Comparison of ENCODE assay signal across 2 fruit fly cellular contexts in the genomic region with DNA sequence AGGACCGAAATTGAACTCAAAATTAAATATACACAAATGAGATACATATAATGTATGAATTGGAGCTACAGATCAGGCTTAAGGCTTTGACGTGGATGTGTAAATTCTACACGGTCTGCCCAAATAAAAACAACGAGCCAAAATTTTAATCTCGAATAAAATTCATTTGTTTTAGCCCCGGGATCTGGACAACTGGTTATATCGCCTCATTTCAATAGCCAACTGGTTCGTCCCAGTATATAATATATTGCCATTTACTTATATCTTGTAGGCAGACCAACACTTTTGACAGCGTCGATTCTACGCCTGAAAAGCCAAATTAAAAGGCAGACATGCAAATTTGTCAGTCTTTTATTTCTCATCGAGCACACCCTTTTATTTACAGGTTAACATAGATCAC.
TF ChIP-seq lines count a peak whose summit lies in the region.

No protein-coding gene starts in this region.

- TF ChIP-seq CTCF in whole organism, embryonic (GFP tag; optimal IDR thresholded peaks at IDR 0.05; lab: Kevin White, UChicago) = no peak

TF ChIP-seq in whole organism, embryonic, 481 proteins besides CTCF, POLR2A, EP300 and RAD21:
- TF ChIP-seq CG13894 (tag; optimal IDR thresholded peaks at IDR 0.05; lab: Kevin White, UChicago) (peak; percentile 82), chinmo (GFP tag; IDR thresholded peaks at IDR 0.05; lab: Robert Waterston, UW; ENCODE audit: partially characterized antibody) (peak; percentile 68; the same call in 1 of the 4 replicates), bowl (GFP tag; IDR thresholded peaks at IDR 0.05; lab: Robert Waterston, UW) (no peak), schlank (tag; optimal IDR thresholded peaks at IDR 0.05; lab: Kevin White, UChicago) (no peak), abd-A (tag; optimal IDR thresholded peaks at IDR 0.05; lab: Kevin White, UChicago) (peak; percentile 67)
TF ChIP-seq in whole organism, embryonic: peak in this region for 3.

TF ChIP-seq in whole organism, prepupa, 60 proteins besides CTCF, POLR2A, EP300 and RAD21:
- TF ChIP-seq Eip78C (GFP tag; lab: Kevin White, UChicago) (peak; percentile 6), CG7368 (GFP tag; optimal IDR thresholded peaks at IDR 0.05; lab: Kevin White, UChicago) (no peak)
TF ChIP-seq in whole organism, prepupa: peak in this region for 1.
